Worm (Caenorhabditis elegans): ENCODE measurements around the gene C33H5.2.

DNA sequence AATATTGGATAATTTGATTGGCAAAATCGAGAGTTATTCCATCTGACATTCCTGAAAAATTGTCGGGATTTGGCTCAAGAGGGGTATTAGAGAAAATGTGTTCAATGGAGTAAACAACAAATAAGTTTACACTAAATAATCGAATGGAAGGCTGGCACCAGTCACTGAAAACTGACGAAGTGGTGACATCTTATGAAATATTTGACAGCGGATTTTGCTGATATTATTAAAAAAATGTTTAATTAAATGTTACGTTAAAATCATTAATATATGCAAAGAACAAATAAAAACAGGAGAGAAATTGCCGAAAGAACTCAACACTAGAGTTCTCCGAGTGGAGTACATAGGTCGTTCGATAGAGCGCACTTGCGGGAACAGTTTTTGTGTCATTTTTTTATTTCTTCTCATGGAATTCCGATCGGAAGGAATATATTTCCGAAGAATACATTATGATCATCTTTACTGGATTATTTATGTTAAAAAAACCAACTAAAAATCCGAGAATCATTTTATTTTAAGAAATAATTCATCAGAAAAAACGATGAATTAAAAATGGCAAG lies 19.3 kb upstream of the C33H5.2 start, which contains the start of gene tag-322:
- TF ChIP-seq W03F9.2 (tag; optimal IDR thresholded peaks at IDR 0.05) (peak; percentile 73), dao-5 (tag; optimal IDR thresholded peaks at IDR 0.05) (no peak)

Data from whole organism, L4/young adult.